Fruit fly (Drosophila melanogaster) whole organism, embryonic: ENCODE results near the gene CG13484.

Experiments used
- Ada2b ChIP-seq: fragments of 200-800 bp; sonication (Bioruptor generic); IDR thresholded peaks from 2 replicates; pipeline ENCODE4 v1.3.6; 2022; ENCODE audit warnings: missing biosample characterization, missing genetic modification characterization
- B-H1 ChIP-seq: fragments of 200-800 bp; sonication (Bioruptor generic); IDR thresholded peaks from 3 replicates; pipeline ENCODE4 v1.3.6; 2022; ENCODE audit warnings: missing biosample characterization, missing genetic modification characterization
- BEAF-32 ChIP-seq: fragments of 200-800 bp; sonication (Bioruptor generic); optimal IDR thresholded peaks from 3 replicates; lab custom pipeline; 2017; ENCODE audit warnings: missing biosample characterization, missing genetic modification characterization, mild to moderate bottlenecking, moderate library complexity, missing genetic modification reagents
- Bteb2 ChIP-seq: fragments of 200-800 bp; sonication (Bioruptor generic); optimal IDR thresholded peaks from 2 replicates; lab custom pipeline; 2016; ENCODE audit warnings: missing biosample characterization, missing genetic modification characterization
- CG10462 ChIP-seq: fragments of 200-800 bp; sonication (Bioruptor generic); optimal IDR thresholded peaks from 2 replicates; lab custom pipeline; 2016; ENCODE audit warnings: missing biosample characterization, missing genetic modification characterization
- CG12659 ChIP-seq: fragments of 200-800 bp; sonication (Bioruptor generic); optimal IDR thresholded peaks from 3 replicates; lab custom pipeline; 2017; ENCODE audit warnings: mild to moderate bottlenecking, missing biosample characterization, missing genetic modification reagents, missing genetic modification characterization
- CG13287 ChIP-seq: fragments of 200-800 bp; sonication (Bioruptor generic); IDR thresholded peaks from 2 replicates; pipeline ENCODE4 v1.3.6; 2022; ENCODE audit warnings: missing biosample characterization, missing genetic modification characterization; ENCODE audit not compliant: partially characterized antibody
- CG14860 ChIP-seq: fragments of 200-800 bp; sonication (Bioruptor generic); IDR thresholded peaks from 3 replicates; pipeline ENCODE4 v1.3.6; 2022; ENCODE audit warnings: missing biosample characterization, missing genetic modification characterization; ENCODE audit not compliant: partially characterized antibody
- CG15696 ChIP-seq: fragments of 200-800 bp; sonication (Bioruptor generic); optimal IDR thresholded peaks from 2 replicates; lab custom pipeline; 2019; ENCODE audit warnings: missing biosample characterization, mild to moderate bottlenecking, missing genetic modification characterization, moderate library complexity
- CG18011 ChIP-seq: fragments of 200-800 bp; sonication (Bioruptor generic); optimal IDR thresholded peaks from 2 replicates; lab custom pipeline; 2017; ENCODE audit warnings: missing biosample characterization, missing genetic modification characterization, mild to moderate bottlenecking, moderate library complexity, missing genotype
- CG2116 ChIP-seq: fragments of 200-800 bp; sonication (Bioruptor generic); optimal IDR thresholded peaks from 3 replicates; lab custom pipeline; 2018; ENCODE audit warnings: missing biosample characterization, mild to moderate bottlenecking, missing genetic modification characterization
- CG2120 ChIP-seq: fragments of 200-800 bp; sonication (Bioruptor generic); optimal IDR thresholded peaks from 3 replicates; lab custom pipeline; 2016; ENCODE audit warnings: missing biosample characterization, missing genetic modification characterization
- CG30431 ChIP-seq: fragments of 200-800 bp; sonication (Bioruptor generic); optimal IDR thresholded peaks from 2 replicates; lab custom pipeline; 2017; ENCODE audit warnings: missing biosample characterization, missing genetic modification characterization
- CG31441 ChIP-seq: fragments of 200-800 bp; sonication (Bioruptor generic); IDR thresholded peaks from 2 replicates; pipeline ENCODE4 v1.3.6; 2022; ENCODE audit warnings: missing biosample characterization, missing genetic modification characterization
- CG33213 ChIP-seq: fragments of 200-800 bp; sonication (Bioruptor generic); optimal IDR thresholded peaks from 3 replicates; lab custom pipeline; 2016; ENCODE audit warnings: missing biosample characterization, missing genetic modification characterization
- CG3726 ChIP-seq: fragments of 200-800 bp; sonication (Bioruptor generic); IDR thresholded peaks from 3 replicates; pipeline ENCODE4, ENCODE4 v1.3.6; 2022; ENCODE audit warnings: missing biosample characterization, missing genetic modification characterization
- CG4424 ChIP-seq: fragments of 200-800 bp; sonication (Bioruptor generic); optimal IDR thresholded peaks from 3 replicates; lab custom pipeline; 2016; ENCODE audit warnings: missing biosample characterization, missing genetic modification characterization
- CG7271 ChIP-seq: fragments of 200-800 bp; sonication (Bioruptor generic); optimal IDR thresholded peaks from 2 replicates; lab custom pipeline; 2018; ENCODE audit warnings: missing biosample characterization, mild to moderate bottlenecking, missing genetic modification characterization, moderate library complexity
- CG7745 ChIP-seq: fragments of 200-800 bp; sonication (Bioruptor generic); optimal IDR thresholded peaks from 2 replicates; lab custom pipeline; 2018; ENCODE audit warnings: missing biosample characterization, mild to moderate bottlenecking, missing genetic modification characterization, moderate library complexity
- CG9215 ChIP-seq: fragments of 200-800 bp; sonication (Bioruptor generic); IDR thresholded peaks from 2 replicates; pipeline ENCODE4 v1.3.6; 2022; ENCODE audit warnings: missing biosample characterization, missing genetic modification characterization
- CG9727 ChIP-seq: fragments of 200-800 bp; sonication (Bioruptor generic); optimal IDR thresholded peaks from 3 replicates; lab custom pipeline; 2017; ENCODE audit warnings: missing biosample characterization, mild to moderate bottlenecking, missing genetic modification characterization
- CoRest ChIP-seq: fragments of 200-800 bp; sonication (Bioruptor generic); optimal IDR thresholded peaks from 3 replicates; lab custom pipeline; 2018; ENCODE audit warnings: missing biosample characterization, mild to moderate bottlenecking, missing genetic modification characterization, moderate library complexity
- CrebB ChIP-seq: fragments of 200-800 bp; sonication (Bioruptor generic); optimal IDR thresholded peaks from 3 replicates; lab custom pipeline; 2018; ENCODE audit warnings: missing biosample characterization, mild to moderate bottlenecking, missing genetic modification characterization
- Doc2 ChIP-seq: fragments of 200-800 bp; sonication (Bioruptor generic); IDR thresholded peaks from 2 replicates; pipeline ENCODE4 v1.3.6; 2022; ENCODE audit warnings: missing biosample characterization, missing genetic modification characterization
- ERR ChIP-seq: fragments of 200-800 bp; sonication (Bioruptor generic); optimal IDR thresholded peaks from 2 replicates; lab custom pipeline; 2016; ENCODE audit warnings: missing biosample characterization, missing genetic modification characterization
- Elba2 ChIP-seq: fragments of 200-800 bp; sonication (Bioruptor generic); optimal IDR thresholded peaks from 3 replicates; lab custom pipeline; 2016; ENCODE audit warnings: missing biosample characterization, missing genetic modification characterization
- HLH3B ChIP-seq: fragments of 200-800 bp; sonication (Bioruptor generic); IDR thresholded peaks from 2 replicates; pipeline ENCODE4 v1.3.6; 2022; ENCODE audit warnings: missing biosample characterization, missing genetic modification characterization
- Hr39 ChIP-seq: fragments of >200 bp; optimal IDR thresholded peaks from 2 replicates; lab custom pipeline; 2017
- Hr78 ChIP-seq, 2 experiments: fragments of 200-800 bp in 1 of 2; fragments of >200 bp in 1 of 2; sonication (Bioruptor generic) in 1 of 2; optimal IDR thresholded peaks; 2 replicates each; lab custom pipeline; 2017 to 2019; ENCODE audit warnings: missing biosample characterization in 2 of 2, missing genetic modification characterization in 2 of 2, mild to moderate bottlenecking in 1 of 2, moderate library complexity in 1 of 2
- Scr ChIP-seq: fragments of 200-800 bp; sonication (Bioruptor generic); IDR thresholded peaks from 2 replicates; pipeline ENCODE4 v1.3.6; 2022; ENCODE audit warnings: missing biosample characterization, missing genetic modification characterization; ENCODE audit not compliant: partially characterized antibody
- Usf ChIP-seq: fragments of 200-800 bp; sonication (Bioruptor generic); optimal IDR thresholded peaks from 2 replicates; lab custom pipeline; 2017; ENCODE audit warnings: missing genotype, missing biosample characterization, missing genetic modification characterization
- Xbp1 ChIP-seq: fragments of 200-800 bp; sonication (Bioruptor generic); optimal IDR thresholded peaks from 3 replicates; lab custom pipeline; 2016; ENCODE audit warnings: missing biosample characterization, mild to moderate bottlenecking, missing genetic modification characterization
- al ChIP-seq: fragments of 200-800 bp; sonication (Bioruptor generic); IDR thresholded peaks from 2 replicates; pipeline ENCODE4 v1.3.6; 2022; ENCODE audit warnings: missing biosample characterization, missing genetic modification characterization
- chinmo ChIP-seq: fragments of 200-800 bp; sonication (Bioruptor generic); IDR thresholded peaks from 4 replicates; pipeline ENCODE4 v1.3.6; 2022; ENCODE audit warnings: missing biosample characterization, missing genetic modification characterization; ENCODE audit not compliant: partially characterized antibody
- chm ChIP-seq: fragments of 200-800 bp; sonication (Bioruptor generic); IDR thresholded peaks from 2 replicates; pipeline ENCODE4 v1.3.6; 2022; ENCODE audit warnings: missing biosample characterization, missing genetic modification characterization
- crc ChIP-seq: fragments of 200-800 bp; sonication (Bioruptor generic); optimal IDR thresholded peaks from 2 replicates; lab custom pipeline; 2016; ENCODE audit warnings: missing biosample characterization, missing genetic modification characterization
- dan ChIP-seq: fragments of 200-800 bp; sonication (Bioruptor generic); IDR thresholded peaks from 2 replicates; pipeline ENCODE4 v1.3.6; 2022; ENCODE audit warnings: missing biosample characterization, missing genetic modification characterization
- danr ChIP-seq: fragments of 200-800 bp; sonication (Bioruptor generic); IDR thresholded peaks from 2 replicates; pipeline ENCODE4 v1.3.6; 2022; ENCODE audit warnings: missing biosample characterization, missing genetic modification characterization
- disco-r ChIP-seq: fragments of 200-800 bp; sonication (Bioruptor generic); optimal IDR thresholded peaks from 2 replicates; lab custom pipeline; 2016; ENCODE audit warnings: missing biosample characterization, missing genetic modification characterization
- gce ChIP-seq: fragments of 200-800 bp; sonication (Bioruptor generic); IDR thresholded peaks from 3 replicates; pipeline ENCODE4 v1.3.6; 2022; ENCODE audit warnings: missing biosample characterization, missing genetic modification characterization
- hkb ChIP-seq, 2 experiments: fragments of 200-800 bp in 1 of 2; fragments of >200 bp in 1 of 2; sonication (Bioruptor generic) in 1 of 2; IDR thresholded peaks in 1 of 2; optimal IDR thresholded peaks in 1 of 2; 2 replicates each; pipeline versions ENCODE4 v1.3.6 to Lab custom; 2017 to 2022; ENCODE audit warnings: missing biosample characterization in 1 of 2, missing genetic modification characterization in 1 of 2
- kay ChIP-seq: fragments of 200-800 bp; sonication (Bioruptor generic); optimal IDR thresholded peaks from 2 replicates; lab custom pipeline; 2016; ENCODE audit warnings: missing biosample characterization, missing genetic modification characterization
- lilli ChIP-seq: fragments of 200-800 bp; sonication (Bioruptor generic); optimal IDR thresholded peaks from 3 replicates; lab custom pipeline; 2016; ENCODE audit warnings: missing biosample characterization, missing genetic modification characterization
- otp ChIP-seq: fragments of 200-800 bp; sonication (Bioruptor generic); IDR thresholded peaks from 3 replicates; pipeline ENCODE4, ENCODE4 v1.3.6; 2022; ENCODE audit warnings: missing biosample characterization, missing genetic modification characterization
- pb ChIP-seq: fragments of 200-800 bp; sonication (Bioruptor generic); optimal IDR thresholded peaks from 3 replicates; lab custom pipeline; 2016; ENCODE audit warnings: missing biosample characterization, missing genetic modification characterization
- schlank ChIP-seq: fragments of 200-800 bp; sonication (Bioruptor generic); optimal IDR thresholded peaks from 2 replicates; lab custom pipeline; 2018; ENCODE audit warnings: missing biosample characterization, mild to moderate bottlenecking, missing genetic modification characterization
- sens-2 ChIP-seq: fragments of 200-800 bp; sonication (Bioruptor generic); IDR thresholded peaks from 2 replicates; pipeline ENCODE4 v1.3.6; 2022; ENCODE audit warnings: missing biosample characterization, missing genetic modification characterization
- sisA ChIP-seq: fragments of 200-800 bp; sonication (Bioruptor generic); IDR thresholded peaks from 2 replicates; pipeline ENCODE4 v1.3.6; 2022; ENCODE audit warnings: missing biosample characterization, missing genetic modification characterization
- tna ChIP-seq: fragments of 200-800 bp; sonication (Bioruptor generic); IDR thresholded peaks from 2 replicates; pipeline ENCODE4 v1.3.6; 2022; ENCODE audit warnings: missing biosample characterization, missing genetic modification characterization; ENCODE audit not compliant: partially characterized antibody

CG13484 gene

dm6 chr3L:14049620-14050253 lies 3.1 kb downstream of the CG13484 start, which contains the start of gene Neurl4 (continued):
- TF ChIP-seq CG3726 (no peak), Hr39 (no peak), CrebB (tag; lab: Kevin White, UChicago) (peak; percentile 65), chinmo (GFP tag; lab: Robert Waterston, UW) (0 out of 4 replicates have a peak, but pooled peaks have one; percentile 18), crc (GFP tag; lab: Kevin White, UChicago) (peak; percentile 54), dan (no peak), danr (0 out of 2 replicates have a peak, but pooled peaks have one; percentile 28), CG13287 (GFP tag; lab: Robert Waterston, UW) (peak; percentile 17; the same call in 1 of the 2 replicates), kay (GFP tag; lab: Kevin White, UChicago) (peak; percentile 2), sisA (GFP tag; lab: Robert Waterston, UW) (peak; percentile 62), otp (peak; percentile 61; the same call in 2 of the 3 replicates), Elba2 (GFP tag; lab: Kevin White, UChicago) (peak; percentile 63), CG18011 (no peak), CG30431 (GFP tag; lab: Kevin White, UChicago) (peak; percentile 53), ERR (no peak), CG7271 (tag; lab: Kevin White, UChicago) (peak; percentile 1), Usf (GFP tag; lab: Kevin White, UChicago) (peak; percentile 23), sens-2 (GFP tag; lab: Robert Waterston, UW) (no peak), CG2120 (GFP tag; lab: Kevin White, UChicago) (peak; percentile 84), CG10462 (GFP tag; lab: Kevin White, UChicago) (peak; percentile 9), al (GFP tag; lab: Robert Waterston, UW) (no peak), hkb (optimal IDR thresholded peaks at IDR 0.05; lab: Kevin White, UChicago) (no peak), hkb (GFP tag; IDR thresholded peaks at IDR 0.05; lab: Robert Waterston, UW) (peak; percentile 66), CG15696 (tag; lab: Kevin White, UChicago) (peak; percentile 73), CG33213 (GFP tag; lab: Kevin White, UChicago) (peak; percentile 21), Hr78 (GFP tag; optimal IDR thresholded peaks at IDR 0.05; lab: Kevin White, UChicago) (no peak), tna (GFP tag; lab: Robert Waterston, UW) (no peak), Bteb2 (GFP tag; lab: Kevin White, UChicago) (peak; percentile 61), HLH3B (GFP tag; lab: Robert Waterston, UW) (peak; percentile 58), Doc2 (GFP tag; lab: Robert Waterston, UW) (no peak), CG7745 (no peak), schlank (tag; lab: Kevin White, UChicago) (no peak), CG31441 (peak; percentile 90), BEAF-32 (GFP tag; lab: Kevin White, UChicago) (peak; percentile 51), Ada2b (GFP tag; lab: Robert Waterston, UW) (peak; percentile 61), gce (GFP tag; lab: Robert Waterston, UW) (no peak), CG14860 (GFP tag; lab: Robert Waterston, UW) (no peak), CG12659 (peak; percentile 80), CG4424 (GFP tag; lab: Kevin White, UChicago) (no peak), chm (peak; percentile 81), disco-r (no peak), Xbp1 (peak; percentile 83), CoRest (peak; percentile 82), CG9727 (GFP tag; lab: Kevin White, UChicago) (peak; percentile 68), CG9215 (no peak; the same call in 1 of the 2 replicates), pb (GFP tag; lab: Kevin White, UChicago) (no peak), B-H1 (GFP tag; lab: Robert Waterston, UW) (no peak), lilli (GFP tag; lab: Kevin White, UChicago) (peak; percentile 65), Scr (GFP tag; lab: Robert Waterston, UW) (no peak; the same call in 1 of the 2 replicates), CG2116 (GFP tag; lab: Kevin White, UChicago) (peak; percentile 23)
